Worm (Caenorhabditis elegans) whole organism, young adult: ENCODE measurements around the gene lgc-39.

Source experiments
- B0035.1 ChIP-seq: sonication (generic microtip); optimal IDR thresholded peaks from 2 replicates; lab custom pipeline; 2016; ENCODE audit warnings: missing genetic modification characterization, mild to moderate bottlenecking, missing compliant biosample characterization, missing genotype, missing genetic modification reagents
- B0336.3 ChIP-seq: fragments of 200-800 bp; sonication (Bioruptor generic); IDR thresholded peaks from 2 replicates; pipeline ENCODE4 v1.3.6; 2022; ENCODE audit warnings: missing genetic modification characterization, missing compliant biosample characterization
- C17E4.6 ChIP-seq: fragments of 200-800 bp; sonication (Bioruptor generic); IDR thresholded peaks from 2 replicates; pipeline ENCODE4 v1.3.6; 2022; ENCODE audit warnings: missing genetic modification reagents, missing genetic modification characterization, missing compliant biosample characterization
- F57A8.1 ChIP-seq: fragments of 200-800 bp; sonication (Bioruptor generic); optimal IDR thresholded peaks from 2 replicates; lab custom pipeline; 2018; ENCODE audit warnings: mild to moderate bottlenecking, missing genetic modification characterization, moderate library complexity, missing compliant biosample characterization
- Y79H2A.3 ChIP-seq: fragments of 200-800 bp; sonication (Bioruptor generic); conservative IDR thresholded peaks from 2 replicates; pipeline ENCODE4 v1.3.6; 2022; ENCODE audit warnings: missing genetic modification reagents, missing genetic modification characterization, missing compliant biosample characterization
- Y95B8A.8 ChIP-seq: fragments of 200-800 bp; sonication (Bioruptor generic); IDR thresholded peaks from 2 replicates; pipeline ENCODE4 v1.3.6; 2022; ENCODE audit warnings: missing genetic modification reagents, missing genetic modification characterization, missing compliant biosample characterization
- ZK185.1 ChIP-seq: sonication (generic microtip); optimal IDR thresholded peaks from 2 replicates; lab custom pipeline; 2016; ENCODE audit warnings: mild to moderate bottlenecking, missing genetic modification characterization, missing compliant biosample characterization; ENCODE audit not compliant: poor library complexity, severe bottlenecking
- ama-1 ChIP-seq, 3 experiments: fragments of 150-350 bp in 1 of 3; sonication (generic microtip) in 2 of 3; optimal IDR thresholded peaks; 2 replicates each; lab custom pipeline; 2014 to 2018; ENCODE audit warnings: missing biosample characterization in 2 of 3, missing genetic modification characterization in 2 of 3, missing genetic modification reagents in 2 of 3
- cebp-1 ChIP-seq, 2 experiments: fragments of 200-800 bp in 1 of 2; sonication (Bioruptor generic) in 1 of 2; sonication (generic microtip) in 1 of 2; IDR thresholded peaks in 1 of 2; optimal IDR thresholded peaks in 1 of 2; 2 replicates each; pipeline versions ENCODE4 v1.3.6 to Lab custom; 2017 to 2022; ENCODE audit warnings: missing compliant biosample characterization in 2 of 2, missing genetic modification characterization in 2 of 2, mild to moderate bottlenecking in 1 of 2, missing genetic modification reagents in 1 of 2, moderate library complexity in 1 of 2
- cebp-2 ChIP-seq: fragments of 200-800 bp; sonication (Bioruptor generic); IDR thresholded peaks from 2 replicates; pipeline ENCODE4 v1.3.6; 2022; ENCODE audit warnings: missing genetic modification characterization, missing compliant biosample characterization
- ceh-79 ChIP-seq: sonication (generic microtip); optimal IDR thresholded peaks from 2 replicates; lab custom pipeline; 2017; ENCODE audit warnings: mild to moderate bottlenecking, missing genetic modification characterization, missing compliant biosample characterization
- ekl-4 ChIP-seq: fragments of 200-800 bp; sonication (Bioruptor generic); IDR thresholded peaks from 2 replicates; pipeline ENCODE4 v1.3.6; 2022; ENCODE audit warnings: missing genetic modification reagents, missing genetic modification characterization, missing compliant biosample characterization
- ets-4 ChIP-seq: fragments of 200-800 bp; sonication (Bioruptor generic); optimal IDR thresholded peaks from 2 replicates; lab custom pipeline; 2018; ENCODE audit warnings: mild to moderate bottlenecking, missing genetic modification characterization, missing compliant biosample characterization
- hmg-20 ChIP-seq: fragments of 200-800 bp; sonication (Bioruptor generic); IDR thresholded peaks from 2 replicates; pipeline ENCODE4 v1.3.6; 2022; ENCODE audit warnings: missing genetic modification reagents, missing genetic modification characterization, missing compliant biosample characterization
- hrde-1 ChIP-seq: sonication (generic microtip); optimal IDR thresholded peaks from 2 replicates; lab custom pipeline; 2016; ENCODE audit warnings: missing genetic modification characterization, mild to moderate bottlenecking, missing compliant biosample characterization, moderate library complexity, missing genotype, missing genetic modification reagents, borderline replicate concordance
- lag-1 ChIP-seq: fragments of 200-800 bp; sonication (Bioruptor generic); IDR thresholded peaks from 2 replicates; pipeline ENCODE4 v1.3.6; 2022; ENCODE audit warnings: missing genetic modification reagents, missing genetic modification characterization, missing compliant biosample characterization
- lin-35 ChIP-seq, 3 experiments: fragments of 150-350 bp in 2 of 3; sonication (generic microtip) in 1 of 3; optimal IDR thresholded peaks; 2 replicates each; lab custom pipeline; 2014 to 2018; ENCODE audit warnings: missing biosample characterization in 3 of 3, missing genetic modification characterization in 3 of 3, missing genetic modification reagents in 3 of 3
- lin-40 ChIP-seq: sonication (generic microtip); optimal IDR thresholded peaks from 2 replicates; lab custom pipeline; 2016; ENCODE audit warnings: missing genetic modification characterization, mild to moderate bottlenecking, missing compliant biosample characterization, missing genotype, missing genetic modification reagents
- lin-54 ChIP-seq: fragments of 200-800 bp; sonication (Bioruptor generic); optimal IDR thresholded peaks from 2 replicates; lab custom pipeline; 2018; ENCODE audit warnings: mild to moderate bottlenecking, missing genetic modification characterization, missing compliant biosample characterization
- nfya-2 ChIP-seq: fragments of 200-800 bp; sonication (Bioruptor generic); IDR thresholded peaks from 2 replicates; pipeline ENCODE4 v1.3.6; 2022; ENCODE audit warnings: missing genetic modification reagents, missing genetic modification characterization, missing compliant biosample characterization
- nhr-80 ChIP-seq: sonication (generic microtip); optimal IDR thresholded peaks from 2 replicates; lab custom pipeline; 2016; ENCODE audit warnings: missing genetic modification characterization, missing compliant biosample characterization
- rpc-1 ChIP-seq, 2 experiments: fragments of 150-350 bp in 1 of 2; sonication (generic microtip) in 1 of 2; optimal IDR thresholded peaks; 2 replicates each; lab custom pipeline; 2014 to 2018; ENCODE audit warnings: missing biosample characterization in 1 of 2, missing genetic modification characterization in 1 of 2, missing genetic modification reagents in 1 of 2, missing genotype in 1 of 2
- sdz-38 ChIP-seq: sonication (generic microtip); optimal IDR thresholded peaks from 2 replicates; lab custom pipeline; 2016; ENCODE audit warnings: missing genotype, missing genetic modification characterization, missing compliant biosample characterization
- somi-1 ChIP-seq: fragments of 200-800 bp; sonication (Bioruptor generic); optimal IDR thresholded peaks from 2 replicates; lab custom pipeline; 2018; ENCODE audit warnings: mild to moderate bottlenecking, missing genetic modification characterization, missing compliant biosample characterization
- unc-130 ChIP-seq: sonication (generic microtip); optimal IDR thresholded peaks from 2 replicates; lab custom pipeline; 2016; ENCODE audit warnings: missing genetic modification reagents, missing genetic modification characterization, missing compliant biosample characterization
- unc-62 ChIP-seq: fragments of 150-350 bp; optimal IDR thresholded peaks from 2 replicates; lab custom pipeline; 2014; ENCODE audit warnings: missing biosample characterization, missing genetic modification reagents, missing genetic modification characterization
- ztf-22 ChIP-seq: fragments of 200-800 bp; sonication (Bioruptor generic); optimal IDR thresholded peaks from 2 replicates; lab custom pipeline; 2018; ENCODE audit warnings: mild to moderate bottlenecking, missing genetic modification characterization, moderate library complexity, missing compliant biosample characterization
- ztf-28 ChIP-seq: fragments of 200-800 bp; sonication (Bioruptor generic); IDR thresholded peaks from 2 replicates; pipeline ENCODE4 v1.3.6; 2022; ENCODE audit warnings: missing genetic modification reagents, missing genetic modification characterization, missing compliant biosample characterization
- ztf-6 ChIP-seq: fragments of 200-800 bp; sonication (Bioruptor generic); IDR thresholded peaks from 2 replicates; pipeline ENCODE4 v1.3.6; 2022; ENCODE audit warnings: missing genetic modification reagents, missing genetic modification characterization, missing compliant biosample characterization

lgc-39 gene

ce11 chrV:7159391-7159790 lies 15.9 kb upstream of the lgc-39 start, which contains the start of gene str-204:
Gene str-204 (plus strand): TSS chrV:7159691.
- TF ChIP-seq unc-130, result no peak
- no peak for TF ChIP-seq sdz-38 (tag; lab: Kevin White, UChicago)
- no peak for TF ChIP-seq hmg-20 (GFP tag; lab: Robert Waterston, UW)
- no peak for TF ChIP-seq nfya-2 (GFP tag; lab: Robert Waterston, UW)
- TF ChIP-seq ceh-79 (tag; lab: Kevin White, UChicago), result no peak
- TF ChIP-seq rpc-1 (optimal IDR thresholded peaks at IDR 0.05; lab: Kevin White, UChicago), result no peak
- TF ChIP-seq rpc-1 (tag; optimal IDR thresholded peaks at IDR 0.05; lab: Kevin White, UChicago), result no peak
- no peak for TF ChIP-seq somi-1 (GFP tag; lab: Kevin White, UChicago)
- no peak for TF ChIP-seq nhr-80 (tag; lab: Kevin White, UChicago)
- no peak for TF ChIP-seq ztf-6 (GFP tag; lab: Robert Waterston, UW)
- no peak for TF ChIP-seq lin-35 (GFP tag; optimal IDR thresholded peaks at IDR 0.05; lab: Kevin White, UChicago)
- TF ChIP-seq cebp-2 (GFP tag; lab: Robert Waterston, UW), result no peak
- no peak for TF ChIP-seq ztf-28 (GFP tag; lab: Robert Waterston, UW)
- TF ChIP-seq F57A8.1, result no peak
- no peak for TF ChIP-seq Y95B8A.8 (GFP tag; lab: Robert Waterston, UW)
- TF ChIP-seq ama-1 (optimal IDR thresholded peaks at IDR 0.05; lab: Kevin White, UChicago), result no peak
- no peak for TF ChIP-seq ama-1 (GFP tag; optimal IDR thresholded peaks at IDR 0.05; lab: Kevin White, UChicago)

DNA sequence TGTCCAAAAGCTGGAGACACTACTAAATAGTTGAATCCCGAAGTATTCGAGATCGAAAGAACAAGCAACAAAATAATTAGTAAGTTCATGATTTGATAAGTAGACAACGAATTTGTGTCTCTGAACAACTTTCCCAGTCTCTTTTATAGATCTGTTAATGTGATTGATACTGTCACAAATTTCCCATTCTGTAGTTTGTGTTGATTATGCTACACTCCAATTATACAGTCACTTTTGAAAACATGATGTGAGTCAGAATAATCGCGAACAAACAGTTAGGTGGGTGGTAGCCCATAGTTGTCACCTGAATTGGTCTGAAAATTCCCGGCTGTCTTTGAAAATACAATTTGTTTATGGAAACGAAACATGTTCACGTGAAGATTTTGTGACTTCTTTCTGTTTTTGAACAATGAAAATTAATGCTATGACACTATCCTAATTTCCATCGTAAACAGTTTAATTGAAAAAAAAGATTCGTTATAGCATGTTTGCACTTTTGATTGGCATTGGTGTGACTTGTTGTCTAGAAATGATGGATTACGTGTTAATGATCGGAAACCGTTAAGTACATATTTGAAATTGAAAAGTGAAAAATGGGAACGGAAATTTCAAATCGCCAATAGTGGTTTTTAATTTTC lies 11.7 kb upstream of the lgc-39 start, which contains the start of gene ugt-41:
TSS of gene ugt-41 (minus strand) at position 119 of the 638 bp plus-strand sequence.
- TF ChIP-seq lin-40 (tag; lab: Kevin White, UChicago) (peak; percentile 18), B0035.1 (tag; lab: Kevin White, UChicago) (no peak), Y79H2A.3 (no peak), unc-62 (GFP tag; lab: Kevin White, UChicago) (peak; percentile 85), nhr-80 (tag; lab: Kevin White, UChicago) (peak; percentile 42)

DNA sequence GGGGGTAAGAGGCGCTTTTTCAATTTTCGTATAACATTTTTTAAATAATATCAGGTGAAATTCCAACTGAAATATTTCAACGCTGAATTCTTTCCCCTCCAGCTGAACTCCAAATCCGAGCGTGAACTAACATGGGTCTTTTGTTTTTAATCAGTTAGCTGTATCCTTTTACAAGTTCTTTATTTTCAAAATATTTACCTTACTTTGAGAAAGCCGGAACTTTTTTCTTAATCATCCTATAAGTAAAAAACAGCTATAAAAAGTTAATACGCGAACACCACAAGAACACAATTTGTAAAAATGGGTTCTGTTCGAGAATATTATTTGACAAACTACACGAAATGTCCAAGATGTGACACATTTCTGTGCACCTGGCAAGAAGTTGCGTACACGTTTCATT lies 11.1 kb upstream of the lgc-39 start, which contains the start of gene srh-83:
TSS of gene srh-83 (plus strand) at position 301 of the 400 bp plus-strand sequence.
- no peak for TF ChIP-seq C17E4.6 (GFP tag; lab: Robert Waterston, UW)
- TF ChIP-seq cebp-2 (GFP tag; lab: Robert Waterston, UW), result no peak
- no peak for TF ChIP-seq cebp-1 (GFP tag; IDR thresholded peaks at IDR 0.05; lab: Robert Waterston, UW)
- no peak for TF ChIP-seq cebp-1 (tag; optimal IDR thresholded peaks at IDR 0.05; lab: Kevin White, UChicago)
- no peak for TF ChIP-seq lin-54 (GFP tag; lab: Kevin White, UChicago)
- TF ChIP-seq hrde-1 (tag; lab: Kevin White, UChicago), result no peak
- TF ChIP-seq ets-4 (GFP tag; lab: Kevin White, UChicago), result no peak
- no peak for TF ChIP-seq Y95B8A.8 (GFP tag; lab: Robert Waterston, UW)
- TF ChIP-seq, all 124 proteins: peak for 0

DNA sequence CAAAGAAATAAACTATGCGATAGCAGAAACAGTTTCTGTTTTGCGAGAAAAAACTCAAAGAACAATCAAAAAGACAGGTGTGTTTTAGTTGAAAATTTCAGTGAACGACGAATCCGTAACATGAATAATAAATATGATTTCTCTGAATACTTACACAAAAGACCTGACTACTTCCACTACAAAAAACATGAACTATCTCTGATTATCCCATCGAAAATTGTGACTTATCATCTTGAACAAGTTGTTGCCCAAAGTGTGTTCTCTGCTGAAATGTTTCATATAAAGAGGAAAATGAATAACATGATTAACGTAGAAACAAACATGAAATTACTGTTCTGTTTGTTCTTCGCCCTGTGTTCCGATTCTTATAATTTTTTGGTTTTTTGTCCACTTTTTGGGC lies 8.6 kb upstream of the lgc-39 start, which contains the start of gene ugt-36:
TSS of gene ugt-36 (plus strand) at position 301 of the 400 bp plus-strand sequence.
- TF ChIP-seq B0336.3 (GFP tag; lab: Robert Waterston, UW) (no peak), ZK185.1 (tag; lab: Kevin White, UChicago) (no peak), ztf-22 (GFP tag; lab: Kevin White, UChicago) (no peak), lag-1 (no peak), ekl-4 (GFP tag; lab: Robert Waterston, UW) (no peak)
